Fruit fly (Drosophila melanogaster) whole organism, prepupa: ENCODE results near the gene CG9839.

Experiments used
- Blimp-1 ChIP-seq: fragments of 200-800 bp; sonication (Bioruptor generic); optimal IDR thresholded peaks from 3 replicates; lab custom pipeline; 2017; ENCODE audit warnings: missing biosample characterization, missing genetic modification characterization, mild to moderate bottlenecking, moderate library complexity, missing genetic modification reagents
- CG10631 ChIP-seq: fragments of 200-800 bp; sonication (Bioruptor generic); optimal IDR thresholded peaks from 2 replicates; lab custom pipeline; 2016; ENCODE audit warnings: missing biosample characterization, missing genetic modification characterization
- CG11902 ChIP-seq: fragments of 200-800 bp; sonication (Bioruptor generic); optimal IDR thresholded peaks from 3 replicates; lab custom pipeline; 2016; ENCODE audit warnings: missing biosample characterization, missing genetic modification characterization
- CG1621 ChIP-seq: fragments of 200-800 bp; sonication (Bioruptor generic); optimal IDR thresholded peaks from 3 replicates; lab custom pipeline; 2018; ENCODE audit warnings: missing biosample characterization, mild to moderate bottlenecking, missing genetic modification characterization
- CG16779 ChIP-seq: fragments of 200-800 bp; sonication (Bioruptor generic); optimal IDR thresholded peaks from 3 replicates; lab custom pipeline; 2017; ENCODE audit warnings: missing biosample characterization, mild to moderate bottlenecking, missing genetic modification characterization
- CG31627 ChIP-seq: fragments of 200-800 bp; sonication (Bioruptor generic); optimal IDR thresholded peaks from 3 replicates; lab custom pipeline; 2016; ENCODE audit warnings: missing biosample characterization, missing genetic modification characterization
- CG32006 ChIP-seq: fragments of 200-800 bp; sonication (Bioruptor generic); optimal IDR thresholded peaks from 3 replicates; lab custom pipeline; 2017; ENCODE audit warnings: missing biosample characterization, mild to moderate bottlenecking, missing genetic modification characterization
- CG4318 ChIP-seq: fragments of 200-800 bp; sonication (Bioruptor generic); optimal IDR thresholded peaks from 3 replicates; lab custom pipeline; 2017; ENCODE audit warnings: missing biosample characterization, mild to moderate bottlenecking, missing genetic modification characterization
- CG6163 ChIP-seq: fragments of 200-800 bp; sonication (Bioruptor generic); IDR thresholded peaks from 3 replicates; pipeline ENCODE4 v1.3.6; 2022; ENCODE audit warnings: missing biosample characterization, missing genetic modification characterization
- CG6854 ChIP-seq: fragments of 200-800 bp; sonication (Bioruptor generic); optimal IDR thresholded peaks from 2 replicates; lab custom pipeline; 2017; ENCODE audit warnings: missing biosample characterization, mild to moderate bottlenecking, missing genetic modification characterization
- Eip78C ChIP-seq: fragments of 200-800 bp; sonication (Bioruptor generic); peaks from one replicate; lab custom pipeline; 2016; ENCODE audit warnings: missing biosample characterization, missing genetic modification characterization
- Eip93F ChIP-seq: fragments of 200-800 bp; sonication (Bioruptor generic); optimal IDR thresholded peaks from 2 replicates; lab custom pipeline; 2016; ENCODE audit warnings: missing biosample characterization, mild to moderate bottlenecking, missing genetic modification characterization
- Ets21C ChIP-seq: fragments of 200-800 bp; sonication (Bioruptor generic); optimal IDR thresholded peaks from 3 replicates; lab custom pipeline; 2016; ENCODE audit warnings: missing biosample characterization, missing genetic modification characterization
- Hr38 ChIP-seq: sonication (Bioruptor generic); optimal IDR thresholded peaks from 2 replicates; lab custom pipeline; 2016; ENCODE audit warnings: missing biosample characterization, missing genetic modification characterization
- Hr39 ChIP-seq: fragments of 200-800 bp; sonication (Bioruptor generic); optimal IDR thresholded peaks from 2 replicates; lab custom pipeline; 2016; ENCODE audit warnings: missing biosample characterization, missing genetic modification characterization
- Hr4 ChIP-seq: fragments of 200-800 bp; sonication (Bioruptor generic); optimal IDR thresholded peaks from 3 replicates; lab custom pipeline; 2016; ENCODE audit warnings: missing biosample characterization, missing genetic modification characterization
- Lpt ChIP-seq: fragments of 200-800 bp; sonication (Bioruptor generic); optimal IDR thresholded peaks from 3 replicates; lab custom pipeline; 2016; ENCODE audit warnings: missing biosample characterization, missing genetic modification characterization
- Smox ChIP-seq: fragments of 200-800 bp; sonication (Bioruptor generic); optimal IDR thresholded peaks from 3 replicates; lab custom pipeline; 2016; ENCODE audit warnings: missing biosample characterization, missing genetic modification characterization
- Sox102F ChIP-seq: fragments of 200-800 bp; sonication (Bioruptor generic); optimal IDR thresholded peaks from 2 replicates; lab custom pipeline; 2016; ENCODE audit warnings: missing biosample characterization, mild to moderate bottlenecking, missing genetic modification characterization
- Sox14 ChIP-seq: fragments of 200-800 bp; sonication (Bioruptor generic); optimal IDR thresholded peaks from 3 replicates; lab custom pipeline; 2016; ENCODE audit warnings: missing biosample characterization, missing genetic modification characterization
- achi ChIP-seq: fragments of 200-800 bp; sonication (Bioruptor generic); optimal IDR thresholded peaks from 3 replicates; lab custom pipeline; 2016; ENCODE audit warnings: missing biosample characterization, missing genetic modification characterization
- acj6 ChIP-seq: fragments of 200-800 bp; sonication (Bioruptor generic); optimal IDR thresholded peaks from 3 replicates; lab custom pipeline; 2016; ENCODE audit warnings: missing biosample characterization, missing genetic modification characterization
- cyc ChIP-seq: fragments of 200-800 bp; sonication (Bioruptor generic); optimal IDR thresholded peaks from 3 replicates; lab custom pipeline; 2016; ENCODE audit warnings: missing biosample characterization, missing genetic modification characterization
- dsx ChIP-seq: fragments of 200-800 bp; optimal IDR thresholded peaks from 3 replicates; lab custom pipeline; 2019; ENCODE audit warnings: missing biosample characterization, mild to moderate bottlenecking, missing genetic modification characterization, moderate library complexity; ENCODE audit not compliant: poor library complexity, severe bottlenecking
- esn ChIP-seq: fragments of 200-800 bp; sonication (Bioruptor generic); optimal IDR thresholded peaks from 2 replicates; lab custom pipeline; 2016; ENCODE audit warnings: missing biosample characterization, mild to moderate bottlenecking, missing genetic modification characterization, moderate library complexity
- fkh ChIP-seq: fragments of 200-800 bp; sonication (Bioruptor generic); optimal IDR thresholded peaks from 3 replicates; lab custom pipeline; 2017; ENCODE audit warnings: missing biosample characterization, mild to moderate bottlenecking, missing genetic modification characterization, moderate library complexity
- lz ChIP-seq: fragments of 200-800 bp; sonication (Bioruptor generic); optimal IDR thresholded peaks from 3 replicates; lab custom pipeline; 2016; ENCODE audit warnings: missing biosample characterization, missing genetic modification characterization
- salr ChIP-seq, 2 experiments: fragments of 200-800 bp; sonication (Bioruptor generic); optimal IDR thresholded peaks; 3 replicates each; lab custom pipeline; 2016 to 2018; ENCODE audit warnings: missing biosample characterization in 2 of 2, missing genetic modification characterization in 2 of 2, mild to moderate bottlenecking in 1 of 2
- ss ChIP-seq, 2 experiments: fragments of 200-800 bp; sonication (Bioruptor generic); optimal IDR thresholded peaks; 2 replicates in 1 of 2; 3 replicates in 1 of 2; lab custom pipeline; 2017 to 2018; ENCODE audit warnings: mild to moderate bottlenecking in 2 of 2, missing biosample characterization in 2 of 2, missing genetic modification characterization in 2 of 2, moderate library complexity in 1 of 2
- svp ChIP-seq: fragments of 200-800 bp; sonication (Bioruptor generic); peaks from one replicate; lab custom pipeline; 2016; ENCODE audit warnings: missing biosample characterization, missing genetic modification characterization
- vri ChIP-seq: fragments of 200-800 bp; sonication (Bioruptor generic); optimal IDR thresholded peaks from 3 replicates; lab custom pipeline; 2016; ENCODE audit warnings: missing biosample characterization, mild to moderate bottlenecking, missing genetic modification characterization

Gene CG9839

DNA sequence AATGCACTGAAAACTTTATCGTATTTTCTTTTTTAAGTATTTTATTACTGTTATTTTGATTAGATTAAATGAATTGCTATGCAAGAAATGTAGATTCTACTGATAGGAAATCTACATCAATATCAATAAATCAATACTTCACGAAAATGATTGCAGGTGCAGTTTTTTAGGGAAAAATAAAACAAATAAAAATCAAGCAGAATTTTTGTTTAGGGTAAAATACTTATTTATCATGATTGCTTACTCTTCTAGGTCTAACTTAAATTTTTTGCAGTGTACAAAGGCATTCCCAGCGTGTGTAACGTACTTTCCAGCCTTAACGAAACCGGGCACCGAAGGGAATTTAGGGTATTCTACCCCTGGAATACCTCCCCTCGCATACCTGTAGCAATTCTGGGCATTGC is 2.9 kb upstream of the CG9839 start (continued):
- peak; percentile 61 for TF ChIP-seq lz (GFP tag; lab: Kevin White, UChicago)

DNA sequence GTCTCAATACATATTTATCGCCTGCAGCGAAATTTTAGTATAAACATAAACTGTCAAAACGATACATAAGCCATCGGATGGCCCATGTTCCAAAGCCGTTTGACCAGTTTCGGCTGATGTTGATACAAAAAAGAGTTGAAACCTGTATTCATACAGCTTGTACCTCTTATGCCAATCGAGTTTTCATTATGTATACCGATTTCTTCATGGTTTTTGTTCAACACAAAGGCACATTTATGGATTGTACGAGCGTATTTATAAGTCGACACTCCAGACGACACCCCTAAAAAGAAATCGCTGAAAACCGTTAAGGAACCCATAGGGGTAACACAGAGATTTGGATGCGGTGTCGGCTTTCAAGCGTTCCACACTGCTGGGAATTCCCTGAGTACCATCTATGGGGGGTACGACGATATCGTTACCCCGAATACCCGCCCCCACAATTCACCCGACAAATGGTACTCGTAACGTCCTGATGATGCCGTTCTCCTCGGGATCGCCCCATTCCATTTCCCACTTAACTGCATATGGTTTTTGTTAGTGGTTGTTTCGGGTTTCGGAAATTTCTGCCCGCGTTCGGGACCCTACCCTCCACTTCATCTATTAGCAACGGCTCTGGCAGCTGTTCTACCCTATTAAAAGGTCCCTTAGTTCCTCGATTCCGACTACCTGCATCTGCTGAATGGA is 2.4 kb upstream of the CG9839 start:
- TF ChIP-seq cyc, result no peak
- peak; percentile 6 for TF ChIP-seq fkh (GFP tag; lab: Kevin White, UChicago)
- peak; percentile 4 for TF ChIP-seq svp (GFP tag; lab: Kevin White, UChicago)
- TF ChIP-seq ss (GFP tag; optimal IDR thresholded peaks at IDR 0.05; lab: Kevin White, UChicago), result peak in 1 of 2 experiments; percentile 9
- TF ChIP-seq CG6854, result peak; percentile 12
- TF ChIP-seq CG6163 (GFP tag; lab: Robert Waterston, UW), result peak; percentile 12; the same call in 1 of the 3 replicates
- TF ChIP-seq Lpt (GFP tag; lab: Kevin White, UChicago), result no peak
- TF ChIP-seq Sox102F, result no peak
- peak; percentile 77 for TF ChIP-seq Eip78C (GFP tag; lab: Kevin White, UChicago)
- peak; percentile 7 for TF ChIP-seq vri (GFP tag; lab: Kevin White, UChicago)
- TF ChIP-seq Hr39, result no peak
- TF ChIP-seq CG1621 (tag; lab: Kevin White, UChicago), result no peak
- TF ChIP-seq Smox (GFP tag; lab: Kevin White, UChicago), result no peak
- peak; percentile 30 for TF ChIP-seq dsx
- peak; percentile 20 for TF ChIP-seq Hr4 (GFP tag; lab: Kevin White, UChicago)

DNA sequence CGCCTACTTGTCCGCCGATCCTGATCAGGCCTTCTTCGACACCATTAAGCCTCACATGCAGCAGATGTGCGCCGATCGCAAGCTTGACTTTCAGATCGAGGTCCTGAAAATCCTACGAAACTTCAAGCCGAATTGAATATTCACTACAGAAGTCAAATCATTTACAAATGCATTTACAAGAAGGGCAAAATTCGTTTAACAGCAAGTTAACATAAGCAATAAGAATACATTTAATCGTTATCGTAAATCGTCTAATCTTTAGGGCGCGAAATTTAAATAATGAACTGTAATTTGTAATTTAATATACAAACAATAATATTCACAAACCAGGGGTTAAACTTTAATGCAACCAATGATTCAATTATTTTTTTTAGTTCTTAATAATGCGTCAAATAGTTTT is 1.4 kb upstream of the CG9839 start:
- no peak for TF ChIP-seq salr (GFP tag; optimal IDR thresholded peaks at IDR 0.05; lab: Kevin White, UChicago)
- no peak for TF ChIP-seq Blimp-1 (GFP tag; lab: Kevin White, UChicago)
- TF ChIP-seq, all 60 proteins: peak for 0

DNA sequence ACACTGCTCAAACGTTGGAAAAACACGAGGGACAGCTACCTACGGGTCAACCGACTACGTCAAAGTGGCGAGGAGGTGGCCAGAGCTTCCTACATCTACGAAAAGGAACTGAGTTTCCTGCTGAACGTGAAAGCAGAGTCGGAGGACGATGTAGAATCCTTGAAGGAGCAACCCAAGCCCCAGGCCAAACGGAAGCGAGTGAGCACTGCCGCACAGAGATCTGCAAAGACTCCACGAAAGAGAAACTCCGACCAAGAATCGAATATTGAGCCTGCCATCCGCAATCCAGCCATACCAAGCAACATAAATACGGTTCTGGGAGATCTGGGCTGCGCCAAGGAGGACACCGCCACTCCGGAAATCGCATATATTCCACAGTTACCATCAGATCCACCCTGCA is 1.0 kb upstream of the CG9839 start:
- TF ChIP-seq acj6 (GFP tag; lab: Kevin White, UChicago), result no peak
- no peak for TF ChIP-seq esn (GFP tag; lab: Kevin White, UChicago)
- no peak for TF ChIP-seq Hr38
- no peak for TF ChIP-seq Eip93F
- no peak for TF ChIP-seq CG4318 (GFP tag; lab: Kevin White, UChicago)
- no peak for TF ChIP-seq fkh (GFP tag; lab: Kevin White, UChicago)
- no peak for TF ChIP-seq Ets21C (GFP tag; lab: Kevin White, UChicago)
- TF ChIP-seq CG31627 (GFP tag; lab: Kevin White, UChicago), result no peak
- no peak for TF ChIP-seq CG32006 (GFP tag; lab: Kevin White, UChicago)
- TF ChIP-seq dsx, result no peak
- TF ChIP-seq Sox14 (GFP tag; lab: Kevin White, UChicago), result no peak
- TF ChIP-seq CG6854, result no peak
- no peak for TF ChIP-seq CG16779
- TF ChIP-seq achi (GFP tag; lab: Kevin White, UChicago), result no peak
- TF ChIP-seq CG10631 (GFP tag; lab: Kevin White, UChicago), result no peak

DNA sequence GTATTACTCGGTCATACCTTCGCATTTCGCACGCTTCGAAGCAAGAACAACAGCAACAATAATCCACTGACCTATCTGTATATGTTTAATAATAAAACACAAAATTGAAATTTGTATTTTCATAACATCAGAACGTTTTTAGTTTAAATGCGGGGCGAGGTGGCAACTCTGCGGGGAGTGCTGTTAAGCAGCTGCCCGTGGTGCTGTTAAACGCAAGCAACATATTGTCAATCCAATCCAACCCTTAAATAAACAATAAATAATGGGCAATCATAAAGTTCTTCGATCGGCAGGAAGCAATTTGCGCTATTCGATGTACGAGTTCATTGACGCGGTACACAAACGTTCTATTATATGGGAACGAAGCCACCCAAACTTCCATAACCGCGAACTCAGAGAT is 502 bp upstream of the CG9839 start, which contains the start of gene hng2:
TSS of gene hng2 (plus strand) at position 219 of the 400 bp plus-strand sequence.
- no peak for TF ChIP-seq CG11902
- TF ChIP-seq fkh (GFP tag; lab: Kevin White, UChicago), result peak; percentile 71
